Fruit fly (Drosophila melanogaster): ENCODE results near the gene TwdlM.

The TwdlM gene

dm6 chr3R:26588158-26588584 is 30.7 kb upstream of the TwdlM start (continued):
- TF ChIP-seq salr (GFP tag; optimal IDR thresholded peaks at IDR 0.05), result no peak
- TF ChIP-seq CG8119 (GFP tag; IDR thresholded peaks at IDR 0.05), result no peak

- no peak for TF ChIP-seq dac (GFP tag; optimal IDR thresholded peaks at IDR 0.05)
- no peak for TF ChIP-seq ss (GFP tag; optimal IDR thresholded peaks at IDR 0.05)
- TF ChIP-seq CG15336 (GFP tag; IDR thresholded peaks at IDR 0.05), result no peak
- TF ChIP-seq net (GFP tag; optimal IDR thresholded peaks at IDR 0.05), result no peak
- no peak for TF ChIP-seq CG6276 (GFP tag; optimal IDR thresholded peaks at IDR 0.05)
- TF ChIP-seq CG10631 (GFP tag; optimal IDR thresholded peaks at IDR 0.05), result no peak
- TF ChIP-seq eg (GFP tag; IDR thresholded peaks at IDR 0.05), result no peak
- TF ChIP-seq CG11902 (GFP tag; optimal IDR thresholded peaks at IDR 0.05), result no peak
- TF ChIP-seq achi (GFP tag; optimal IDR thresholded peaks at IDR 0.05), result no peak
- TF ChIP-seq Sox14 (GFP tag; optimal IDR thresholded peaks at IDR 0.05), result no peak
- no peak for TF ChIP-seq CG8119 (GFP tag; IDR thresholded peaks at IDR 0.05)
- no peak for TF ChIP-seq OdsH (GFP tag; optimal IDR thresholded peaks at IDR 0.05)
- no peak for TF ChIP-seq Met (GFP tag; optimal IDR thresholded peaks at IDR 0.05)
- TF ChIP-seq CG9139 (GFP tag; optimal IDR thresholded peaks at IDR 0.05), result no peak
Observed at dm6 chr3R:26593847-26594542, 24.9 kb upstream of the TwdlM start.

- TF ChIP-seq Sox14 (GFP tag; optimal IDR thresholded peaks at IDR 0.05) (no peak), CG11294 (GFP tag; IDR thresholded peaks at IDR 0.05) (no peak), Smox (GFP tag; optimal IDR thresholded peaks at IDR 0.05) (no peak), CG8632 (GFP tag; optimal IDR thresholded peaks at IDR 0.05) (no peak), CG3919 (GFP tag; optimal IDR thresholded peaks at IDR 0.05) (no peak), CG6276 (GFP tag; optimal IDR thresholded peaks at IDR 0.05) (no peak), CG6792 (GFP tag; optimal IDR thresholded peaks at IDR 0.05) (no peak), CG6854 (GFP tag; optimal IDR thresholded peaks at IDR 0.05) (no peak), Ets96B (tag; optimal IDR thresholded peaks at IDR 0.05) (no peak), ss (GFP tag; optimal IDR thresholded peaks at IDR 0.05) (no peak), Blimp-1 (GFP tag; optimal IDR thresholded peaks at IDR 0.05) (no peak), fd59A (GFP tag; optimal IDR thresholded peaks at IDR 0.05) (no peak), CG15336 (GFP tag; IDR thresholded peaks at IDR 0.05) (no peak), vri (GFP tag; optimal IDR thresholded peaks at IDR 0.05) (no peak), Lpt (GFP tag; optimal IDR thresholded peaks at IDR 0.05) (no peak)
Observed at dm6 chr3R:26606498-26606897, 12.4 kb upstream of the TwdlM start.

- TF ChIP-seq CG11762 (GFP tag; optimal IDR thresholded peaks at IDR 0.05; ENCODE audit: insufficient read depth), result no peak
- TF ChIP-seq Lpt (GFP tag; optimal IDR thresholded peaks at IDR 0.05), result no peak
- no peak for TF ChIP-seq Eip75B (GFP tag; optimal IDR thresholded peaks at IDR 0.05)
- TF ChIP-seq Eip93F (GFP tag; optimal IDR thresholded peaks at IDR 0.05), result no peak
- no peak for TF ChIP-seq CG32006 (GFP tag; optimal IDR thresholded peaks at IDR 0.05)
Observed at dm6 chr3R:26615428-26615827, 3.5 kb upstream of the TwdlM start.

DNA sequence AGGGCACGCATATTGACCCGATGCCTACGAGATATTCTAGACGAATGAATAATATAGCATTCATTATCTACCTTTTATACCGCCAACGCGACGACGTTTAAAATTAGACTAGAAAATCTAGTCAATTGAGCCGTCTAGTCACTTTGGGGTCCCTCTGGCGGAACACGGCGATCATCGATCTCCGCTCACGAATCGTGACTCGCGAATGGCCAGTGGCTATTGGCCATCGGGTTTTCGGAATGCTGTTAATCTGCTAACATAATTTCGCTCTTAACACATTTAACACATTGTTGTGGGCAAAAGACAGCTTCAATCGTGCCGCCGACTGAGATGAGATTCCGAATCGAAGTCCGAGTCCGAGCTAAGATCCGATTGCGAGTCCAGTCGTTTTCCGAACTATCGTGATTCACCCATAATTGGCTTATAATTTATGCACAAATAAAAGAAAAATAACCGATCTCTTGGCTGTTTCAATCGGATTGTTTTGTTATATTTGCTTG is 2.4 kb downstream of the TwdlM start, which contains the start of gene TwdlP:
TSS of gene TwdlP (minus strand) at position 51 of the 500 bp plus-strand sequence.
- TF ChIP-seq Hr38 (GFP tag; optimal IDR thresholded peaks at IDR 0.05) (no peak), CG7368 (GFP tag; optimal IDR thresholded peaks at IDR 0.05) (no peak)

Measured in whole organism, prepupa.